Comparison of ENCODE assay signal across 2 worm cellular contexts in the genomic region with DNA sequence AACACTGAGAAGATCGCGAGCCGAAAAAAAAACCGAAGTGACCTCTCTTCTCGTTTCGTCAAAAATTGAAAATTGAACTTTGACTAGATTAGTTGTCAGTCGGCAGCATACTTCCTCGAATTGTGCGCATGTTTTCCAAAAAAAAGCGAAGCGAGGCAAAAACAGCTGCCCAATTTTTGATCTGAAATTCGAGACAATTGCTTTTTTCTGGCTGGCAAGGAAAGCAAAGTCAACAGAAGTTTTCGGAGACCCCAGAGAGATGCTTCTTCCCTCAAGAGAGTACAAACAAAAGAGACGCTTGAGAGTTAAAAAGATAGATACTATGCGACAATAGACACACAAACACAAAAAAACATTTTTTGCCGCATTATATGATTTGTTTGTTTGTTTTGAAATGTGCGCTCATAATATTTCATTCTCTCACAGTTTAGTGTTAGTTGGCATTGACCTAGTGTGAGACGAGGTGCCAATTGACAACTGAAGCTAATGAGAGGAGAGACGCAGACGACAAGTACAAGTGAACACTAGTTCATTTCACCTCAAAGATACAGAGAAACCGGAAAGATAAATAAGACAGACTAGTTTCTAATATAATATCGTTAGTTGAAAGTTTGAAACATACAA.
TF ChIP-seq lines count a peak whose summit lies in the region.

No protein-coding gene starts in this region.

TF ChIP-seq in whole organism, L1 larva, 84 proteins besides CTCF, POLR2A, EP300 and RAD21 (continued from another document):
- TF ChIP-seq efl-1 (optimal IDR thresholded peaks at IDR 0.05; lab: Kevin White, UChicago) = no peak
- TF ChIP-seq efl-1 (GFP tag; optimal IDR thresholded peaks at IDR 0.05 in 1 of 2; lab: Kevin White, UChicago) = peak in 1 of 2 experiments; percentile 70
- TF ChIP-seq pag-3 (tag; optimal IDR thresholded peaks at IDR 0.05; lab: Kevin White, UChicago; ENCODE audit: borderline replicate concordance, insufficient read depth) = peak; percentile 4
- TF ChIP-seq ceh-63 (GFP tag; optimal IDR thresholded peaks at IDR 0.05; lab: Kevin White, UChicago) = no peak
- TF ChIP-seq ceh-88 (GFP tag; IDR thresholded peaks at IDR 0.05; lab: Robert Waterston, UW) = no peak
- no peak for TF ChIP-seq mef-2 (tag; optimal IDR thresholded peaks at IDR 0.05; lab: Kevin White, UChicago)
- TF ChIP-seq C04F5.9 (tag; optimal IDR thresholded peaks at IDR 0.05; lab: Kevin White, UChicago) = no peak
- no peak for TF ChIP-seq alr-1 (tag; optimal IDR thresholded peaks at IDR 0.05; lab: Kevin White, UChicago; ENCODE audit: borderline replicate concordance)
- TF ChIP-seq snpc-4 (tag; optimal IDR thresholded peaks at IDR 0.05; lab: Kevin White, UChicago) = no peak
- no peak for TF ChIP-seq isw-1 (GFP tag; IDR thresholded peaks at IDR 0.05; lab: Robert Waterston, UW)
- TF ChIP-seq Y116A8C.19 (tag; optimal IDR thresholded peaks at IDR 0.05; lab: Kevin White, UChicago; ENCODE audit: borderline replicate concordance) = no peak
- no peak for TF ChIP-seq nhr-85 (tag; lab: Kevin White, UChicago)
- no peak for TF ChIP-seq nhr-12 (tag; optimal IDR thresholded peaks at IDR 0.05; lab: Kevin White, UChicago)
- TF ChIP-seq blmp-1 (tag; optimal IDR thresholded peaks at IDR 0.05; lab: Kevin White, UChicago) = peak; percentile 3
- no peak for TF ChIP-seq C34B4.2 (tag; optimal IDR thresholded peaks at IDR 0.05; lab: Kevin White, UChicago)
- TF ChIP-seq nhr-71 (tag; optimal IDR thresholded peaks at IDR 0.05; lab: Kevin White, UChicago) = no peak
- TF ChIP-seq hlh-17 (GFP tag; optimal IDR thresholded peaks at IDR 0.05; lab: Kevin White, UChicago; ENCODE audit: borderline replicate concordance) = no peak
- no peak for TF ChIP-seq dpl-1 (GFP tag; optimal IDR thresholded peaks at IDR 0.05; lab: Kevin White, UChicago)
- TF ChIP-seq grh-1 (GFP tag; IDR thresholded peaks at IDR 0.05; lab: Robert Waterston, UW) = no peak
- TF ChIP-seq lin-15B (tag; optimal IDR thresholded peaks at IDR 0.05; lab: Kevin White, UChicago) = no peak
- no peak for TF ChIP-seq pqm-1 (tag; optimal IDR thresholded peaks at IDR 0.05; lab: Kevin White, UChicago)
- TF ChIP-seq fos-1 (tag; optimal IDR thresholded peaks at IDR 0.05; lab: Kevin White, UChicago) = no peak

TF ChIP-seq in whole organism, L2 larva, 48 proteins besides CTCF, POLR2A, EP300 and RAD21 (continued from another document):
- TF ChIP-seq unc-62 (GFP tag; optimal IDR thresholded peaks at IDR 0.05; lab: Kevin White, UChicago) = no peak
- TF ChIP-seq crh-2 (tag; optimal IDR thresholded peaks at IDR 0.05; lab: Kevin White, UChicago) = peak; percentile 4
